Worm (Caenorhabditis elegans): ENCODE data around the gene tag-273.

Gene tag-273

ce11 chrIV:14444077-14444476, 60.9 kb downstream of the tag-273 start, which contains the start of gene tra-3:
Gene tra-3, minus strand, starts transcription at chrIV:14444183.
- no peak for TF ChIP-seq lin-13 (GFP tag; optimal IDR thresholded peaks at IDR 0.05)
- no peak for TF ChIP-seq blmp-1 (tag; optimal IDR thresholded peaks at IDR 0.05; ENCODE audit: insufficient read depth)
- no peak for TF ChIP-seq dmd-4 (tag; optimal IDR thresholded peaks at IDR 0.05)
- TF ChIP-seq sma-3 (GFP tag; optimal IDR thresholded peaks at IDR 0.05), result no peak
- TF ChIP-seq Y55F3AM.14 (GFP tag; optimal IDR thresholded peaks at IDR 0.05), result no peak
- no peak for TF ChIP-seq skn-1 (tag; optimal IDR thresholded peaks at IDR 0.05)
- no peak for TF ChIP-seq mab-5 (tag; optimal IDR thresholded peaks at IDR 0.05)
- TF ChIP-seq elt-1 (tag; optimal IDR thresholded peaks at IDR 0.05), result no peak
- TF ChIP-seq ceh-82 (tag; optimal IDR thresholded peaks at IDR 0.05), result no peak

ce11 chrIV:14437391-14437790, 67.6 kb downstream of the tag-273 start:
- TF ChIP-seq mdl-1 (tag; optimal IDR thresholded peaks at IDR 0.05), result no peak
- TF ChIP-seq ztf-1 (GFP tag; conservative IDR thresholded peaks at IDR 0.05), result no peak
- no peak for TF ChIP-seq ztf-4 (tag; optimal IDR thresholded peaks at IDR 0.05)
- TF ChIP-seq nhr-25 (tag; optimal IDR thresholded peaks at IDR 0.05), result no peak
- TF ChIP-seq nhr-11 (tag; optimal IDR thresholded peaks at IDR 0.05), result no peak
- TF ChIP-seq ama-1 (optimal IDR thresholded peaks at IDR 0.05), result no peak
- TF ChIP-seq nhr-77 (tag; optimal IDR thresholded peaks at IDR 0.05), result no peak
- TF ChIP-seq nhr-237 (tag; optimal IDR thresholded peaks at IDR 0.05), result no peak
- no peak for TF ChIP-seq F13H6.1 (tag; optimal IDR thresholded peaks at IDR 0.05)
- no peak for TF ChIP-seq aly-2 (tag; optimal IDR thresholded peaks at IDR 0.05)
- no peak for TF ChIP-seq unc-62 (GFP tag; optimal IDR thresholded peaks at IDR 0.05)
